Worm (Caenorhabditis elegans) whole organism, L3 larva: ENCODE results near the gene his-32.

ENCODE experiments used
- ceh-16 ChIP-seq: sonication (generic microtip); optimal IDR thresholded peaks from 2 replicates; lab custom pipeline; 2017; ENCODE audit warnings: missing biosample characterization, missing genetic modification characterization
- daf-12 ChIP-seq: fragments of 150-350 bp; optimal IDR thresholded peaks from 2 replicates; lab custom pipeline; 2014; ENCODE audit warnings: missing biosample characterization, missing genetic modification reagents, missing genetic modification characterization
- elt-3 ChIP-seq, 3 experiments: fragments of 150-350 bp in 1 of 3; sonication (generic microtip) in 2 of 3; optimal IDR thresholded peaks; 2 replicates in 2 of 3; 4 replicates in 1 of 3; lab custom pipeline; 2014 to 2017; ENCODE audit warnings: missing biosample characterization in 3 of 3, missing genetic modification characterization in 3 of 3
- lsy-12 ChIP-seq: sonication (generic microtip); optimal IDR thresholded peaks from 2 replicates; lab custom pipeline; 2016; ENCODE audit warnings: mild to moderate bottlenecking, missing genetic modification characterization, missing compliant biosample characterization
- nhr-28 ChIP-seq: fragments of 150-350 bp; optimal IDR thresholded peaks from 2 replicates; lab custom pipeline; 2014; ENCODE audit warnings: missing biosample characterization, missing genetic modification characterization
- snpc-4 ChIP-seq: fragments of 150-350 bp; optimal IDR thresholded peaks from 2 replicates; lab custom pipeline; 2014; ENCODE audit warnings: missing biosample characterization, missing genetic modification characterization
- unc-62 ChIP-seq: fragments of 150-350 bp; sonication (generic microtip); optimal IDR thresholded peaks from 4 replicates; lab custom pipeline; 2014; ENCODE audit warnings: missing biosample characterization, missing genetic modification reagents, missing genetic modification characterization
- zag-1 ChIP-seq: fragments of 150-350 bp; optimal IDR thresholded peaks from 2 replicates; lab custom pipeline; 2014; ENCODE audit warnings: missing biosample characterization, missing genetic modification characterization

DNA sequence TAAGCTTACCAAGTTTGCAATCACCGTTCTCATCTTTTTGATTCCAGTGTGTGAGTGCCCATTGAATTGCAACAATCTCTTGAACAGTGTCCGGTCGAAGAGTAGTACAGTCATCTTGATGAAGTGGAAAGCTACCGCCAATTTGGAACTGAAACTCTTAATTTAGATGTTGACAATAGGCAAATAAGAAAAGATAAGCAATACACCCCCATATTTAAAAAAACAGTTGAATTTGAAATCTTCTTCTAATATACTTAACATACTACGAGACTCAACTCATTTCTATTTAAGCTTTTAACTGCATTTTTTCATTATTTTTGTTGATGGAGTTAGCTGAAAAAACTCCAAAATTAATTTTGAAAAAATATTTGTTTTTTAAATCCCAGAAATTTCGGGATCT, 22.0 kb upstream of the his-32 start:
- TF ChIP-seq nhr-28 (tag; lab: Kevin White, UChicago) (no peak), snpc-4 (tag; lab: Kevin White, UChicago) (no peak), unc-62 (GFP tag; lab: Kevin White, UChicago) (no peak), daf-12 (tag; lab: Kevin White, UChicago) (no peak), zag-1 (tag; lab: Kevin White, UChicago) (no peak), ceh-16 (tag; lab: Kevin White, UChicago) (no peak), elt-3 (tag; optimal IDR thresholded peaks at IDR 0.05; lab: Kevin White, UChicago) (no peak), lsy-12 (tag; lab: Kevin White, UChicago) (no peak)
